6 worm cellular contexts compared by ENCODE assay signal in the genomic region with DNA sequence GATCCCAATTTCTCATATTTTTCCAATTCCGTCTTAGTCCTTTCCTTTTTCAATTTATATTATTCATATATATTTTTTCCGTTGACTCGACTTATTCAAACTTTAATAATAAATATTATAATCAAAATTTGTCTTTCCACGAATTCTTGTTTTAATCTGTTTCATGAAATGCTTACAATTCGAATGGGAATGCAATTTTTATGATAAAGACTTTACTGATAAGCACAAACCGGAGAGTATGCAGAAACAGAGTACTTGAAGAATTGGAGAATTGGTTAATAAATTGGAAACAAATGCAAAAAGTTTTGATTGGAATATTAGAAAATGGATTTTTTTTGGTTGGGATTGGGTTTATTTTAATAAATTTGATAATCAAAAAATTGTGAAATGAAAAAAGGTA.
TF ChIP-seq lines count a peak whose summit lies in the region.

No protein-coding gene starts in this region.

TF ChIP-seq in whole organism, L1 larva, 84 proteins besides CTCF, POLR2A, EP300 and RAD21:
- peak; percentile 82 for TF ChIP-seq elt-2 (tag; optimal IDR thresholded peaks at IDR 0.05; lab: Kevin White, UChicago)
- no peak for TF ChIP-seq efl-1 (optimal IDR thresholded peaks at IDR 0.05; lab: Kevin White, UChicago)
- no peak for TF ChIP-seq efl-1 (GFP tag; optimal IDR thresholded peaks at IDR 0.05 in 1 of 2; lab: Kevin White, UChicago)
- TF ChIP-seq lin-14 (GFP tag; optimal IDR thresholded peaks at IDR 0.05; lab: Kevin White, UChicago), result peak; percentile 30
- TF ChIP-seq alr-1 (tag; optimal IDR thresholded peaks at IDR 0.05; lab: Kevin White, UChicago; ENCODE audit: borderline replicate concordance), result no peak

TF ChIP-seq in whole organism, L2 larva, 48 proteins besides CTCF, POLR2A, EP300 and RAD21:
- TF ChIP-seq nhr-6 (tag; optimal IDR thresholded peaks at IDR 0.05; lab: Kevin White, UChicago) (no peak), lsy-2 (tag; optimal IDR thresholded peaks at IDR 0.05; lab: Kevin White, UChicago) (peak in 1 of 2 experiments; percentile 13), snpc-4 (tag; optimal IDR thresholded peaks at IDR 0.05; lab: Kevin White, UChicago) (no peak), ZK546.5 (tag; optimal IDR thresholded peaks at IDR 0.05; lab: Kevin White, UChicago) (no peak), fos-1 (tag; optimal IDR thresholded peaks at IDR 0.05; lab: Kevin White, UChicago) (peak; percentile 23), crh-2 (tag; optimal IDR thresholded peaks at IDR 0.05; lab: Kevin White, UChicago) (no peak), sma-3 (GFP tag; optimal IDR thresholded peaks at IDR 0.05; lab: Kevin White, UChicago) (no peak), C34F6.9 (tag; optimal IDR thresholded peaks at IDR 0.05; lab: Kevin White, UChicago) (no peak), skn-1 (tag; optimal IDR thresholded peaks at IDR 0.05; lab: Kevin White, UChicago) (peak; percentile 90), nhr-21 (tag; optimal IDR thresholded peaks at IDR 0.05; lab: Kevin White, UChicago) (no peak)
TF ChIP-seq in whole organism, L2 larva: peak in this region for 3.

TF ChIP-seq in whole organism, L3 larva, 47 proteins besides CTCF, POLR2A, EP300 and RAD21:
- TF ChIP-seq pha-4 (tag; optimal IDR thresholded peaks at IDR 0.05; lab: Kevin White, UChicago), result peak; percentile 17
- TF ChIP-seq fos-1 (tag; optimal IDR thresholded peaks at IDR 0.05; lab: Kevin White, UChicago), result no peak
- TF ChIP-seq ama-1 (optimal IDR thresholded peaks at IDR 0.05; lab: Kevin White, UChicago), result no peak
- no peak for TF ChIP-seq ceh-28 (tag; optimal IDR thresholded peaks at IDR 0.05; lab: Kevin White, UChicago)
- TF ChIP-seq zag-1 (tag; optimal IDR thresholded peaks at IDR 0.05; lab: Kevin White, UChicago), result no peak
- TF ChIP-seq elt-2 (tag; optimal IDR thresholded peaks at IDR 0.05; lab: Kevin White, UChicago), result peak; percentile 74
- peak; percentile 33 for TF ChIP-seq pqm-1 (tag; optimal IDR thresholded peaks at IDR 0.05; lab: Kevin White, UChicago)
- no peak for TF ChIP-seq mml-1 (tag; optimal IDR thresholded peaks at IDR 0.05; lab: Kevin White, UChicago)
- TF ChIP-seq ztf-11 (tag; optimal IDR thresholded peaks at IDR 0.05; lab: Kevin White, UChicago), result no peak

TF ChIP-seq in whole organism, L4 larva, 104 proteins besides CTCF, POLR2A, EP300 and RAD21:
- no peak for TF ChIP-seq saeg-2 (GFP tag; IDR thresholded peaks at IDR 0.05; lab: Robert Waterston, UW)
- TF ChIP-seq arid-1 (GFP tag; conservative IDR thresholded peaks at IDR 0.05; lab: Robert Waterston, UW), result no peak
- TF ChIP-seq pqm-1 (tag; optimal IDR thresholded peaks at IDR 0.05; lab: Kevin White, UChicago), result peak; percentile 76
- TF ChIP-seq F37D6.2 (tag; optimal IDR thresholded peaks at IDR 0.05; lab: Kevin White, UChicago), result no peak
- TF ChIP-seq nhr-28 (tag; optimal IDR thresholded peaks at IDR 0.05; lab: Kevin White, UChicago), result peak; percentile 1
- TF ChIP-seq ceh-62 (tag; optimal IDR thresholded peaks at IDR 0.05; lab: Kevin White, UChicago), result no peak
TF ChIP-seq in whole organism, L4 larva: peak in this region for 2.

TF ChIP-seq in whole organism, late embryonic, 69 proteins besides CTCF, POLR2A, EP300 and RAD21:
- no peak for TF ChIP-seq madf-2 (tag; optimal IDR thresholded peaks at IDR 0.05; lab: Kevin White, UChicago)
- no peak for TF ChIP-seq ztf-16 (tag; optimal IDR thresholded peaks at IDR 0.05; lab: Kevin White, UChicago)
- no peak for TF ChIP-seq nhr-11 (tag; optimal IDR thresholded peaks at IDR 0.05; lab: Kevin White, UChicago)
- TF ChIP-seq K09A11.1 (tag; optimal IDR thresholded peaks at IDR 0.05; lab: Kevin White, UChicago; ENCODE audit: insufficient read depth), result no peak
- TF ChIP-seq ahr-1 (tag; optimal IDR thresholded peaks at IDR 0.05; lab: Kevin White, UChicago), result no peak
- TF ChIP-seq elt-2 (tag; optimal IDR thresholded peaks at IDR 0.05; lab: Kevin White, UChicago), result peak; percentile 28
- TF ChIP-seq ama-1 (optimal IDR thresholded peaks at IDR 0.05; lab: Kevin White, UChicago), result no peak

TF ChIP-seq in whole organism, young adult, 124 proteins besides CTCF, POLR2A, EP300 and RAD21:
- TF ChIP-seq sptf-2 (GFP tag; optimal IDR thresholded peaks at IDR 0.05; lab: Kevin White, UChicago) (no peak), nhr-80 (tag; optimal IDR thresholded peaks at IDR 0.05; lab: Kevin White, UChicago) (peak; percentile 20)
